Fruit fly (Drosophila melanogaster): ENCODE data around the gene eff.

eff gene

DNA sequence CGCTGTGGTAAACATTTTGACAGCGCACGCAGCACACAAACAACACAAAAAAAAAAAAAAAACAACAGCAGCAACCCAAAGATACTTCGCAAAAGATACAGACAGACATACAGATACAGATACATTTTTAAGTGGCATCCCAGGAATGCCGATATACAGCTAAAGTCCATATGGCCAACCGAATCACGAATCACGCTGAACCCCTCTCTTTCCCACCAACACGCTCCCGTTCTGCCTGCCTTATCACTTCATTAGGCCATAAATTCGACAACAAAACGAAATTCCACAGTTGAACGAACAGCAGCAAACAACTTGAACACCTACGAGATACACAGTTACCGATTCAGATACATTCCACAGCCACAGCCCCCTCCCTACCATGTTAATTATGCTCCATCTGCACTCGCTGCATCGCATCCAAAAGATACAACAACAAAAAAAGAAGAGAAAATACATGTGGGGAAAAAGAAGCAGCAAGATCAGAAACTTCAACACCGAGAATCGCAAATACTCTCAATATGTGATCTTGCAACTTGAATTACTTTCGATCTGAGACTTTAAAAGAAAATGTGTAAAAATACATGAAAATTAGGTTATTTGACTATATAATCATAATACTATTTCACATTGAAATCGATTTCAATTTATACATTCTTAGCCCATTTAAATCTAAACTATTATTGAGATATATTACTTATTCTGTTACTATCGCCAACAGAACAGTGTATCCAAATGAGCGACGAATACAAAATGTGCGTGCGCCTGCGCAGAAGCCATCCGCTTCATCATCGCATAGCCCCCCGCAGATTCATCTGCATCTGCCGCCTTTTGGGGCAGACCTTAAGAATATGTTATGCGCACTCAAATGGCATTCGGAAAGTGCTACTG lies 24.7 kb downstream of the eff start (continued):
- no peak for TF ChIP-seq CG11504 (tag; optimal IDR thresholded peaks at IDR 0.05)
- TF ChIP-seq CG2712 (tag; optimal IDR thresholded peaks at IDR 0.05) = peak; percentile 44
- no peak for TF ChIP-seq hkb (optimal IDR thresholded peaks at IDR 0.05)
- TF ChIP-seq hkb (GFP tag; IDR thresholded peaks at IDR 0.05) = no peak
- no peak for TF ChIP-seq GATAe (GFP tag; conservative IDR thresholded peaks at IDR 0.05)
- TF ChIP-seq Bgb (GFP tag; IDR thresholded peaks at IDR 0.05; ENCODE audit: partially characterized antibody) = no peak
- peak; percentile 50 for TF ChIP-seq gem (tag; optimal IDR thresholded peaks at IDR 0.05)
- TF ChIP-seq CG11696 (GFP tag; IDR thresholded peaks at IDR 0.05) = no peak
- no peak for TF ChIP-seq Usf (GFP tag; optimal IDR thresholded peaks at IDR 0.05)
- TF ChIP-seq Hey (tag; optimal IDR thresholded peaks at IDR 0.05) = no peak
- peak; percentile 65 for TF ChIP-seq CG18262 (tag; optimal IDR thresholded peaks at IDR 0.05)
- TF ChIP-seq slbo (GFP tag; IDR thresholded peaks at IDR 0.05) = no peak
- no peak for TF ChIP-seq CG34376 (GFP tag; optimal IDR thresholded peaks at IDR 0.05)
- no peak for TF ChIP-seq CG31224 (GFP tag; IDR thresholded peaks at IDR 0.05)
- no peak for TF ChIP-seq gro (GFP tag; optimal IDR thresholded peaks at IDR 0.05)
- TF ChIP-seq pan (optimal IDR thresholded peaks at IDR 0.05) = no peak
- no peak for TF ChIP-seq pan (GFP tag; optimal IDR thresholded peaks at IDR 0.05 in 1 of 2, IDR thresholded peaks at IDR 0.05 in 1 of 2)
- no peak for TF ChIP-seq Hr78 (GFP tag; optimal IDR thresholded peaks at IDR 0.05)
- TF ChIP-seq CG3065 (GFP tag; optimal IDR thresholded peaks at IDR 0.05) = no peak
- no peak for TF ChIP-seq CG1024 (GFP tag; IDR thresholded peaks at IDR 0.05)
- TF ChIP-seq ara (GFP tag; IDR thresholded peaks at IDR 0.05) = no peak
- TF ChIP-seq vvl (GFP tag; IDR thresholded peaks at IDR 0.05) = 0 out of 2 replicates have a peak, but pooled peaks have one; percentile 6
- no peak for TF ChIP-seq ato (GFP tag; IDR thresholded peaks at IDR 0.05; ENCODE audit: partially characterized antibody)
- TF ChIP-seq CG8290 (GFP tag; optimal IDR thresholded peaks at IDR 0.05) = no peak
- TF ChIP-seq CG8290 (tag; optimal IDR thresholded peaks at IDR 0.05) = peak in 1 of 2 experiments; percentile 4
- no peak for TF ChIP-seq Mad (GFP tag; optimal IDR thresholded peaks at IDR 0.05)
- TF ChIP-seq CG5953 (GFP tag; IDR thresholded peaks at IDR 0.05) = no peak
- no peak for TF ChIP-seq C15 (GFP tag; IDR thresholded peaks at IDR 0.05)
- TF ChIP-seq cg (GFP tag; optimal IDR thresholded peaks at IDR 0.05) = peak; percentile 42
- no peak for TF ChIP-seq crc (GFP tag; optimal IDR thresholded peaks at IDR 0.05)
- peak in 1 of 2 experiments; percentile 11 for TF ChIP-seq bsh (GFP tag; optimal IDR thresholded peaks at IDR 0.05)
- TF ChIP-seq CG15601 (tag; optimal IDR thresholded peaks at IDR 0.05) = no peak
- no peak for TF ChIP-seq crp (GFP tag; optimal IDR thresholded peaks at IDR 0.05)
- no peak for TF ChIP-seq CG7357 (GFP tag; IDR thresholded peaks at IDR 0.05)
- TF ChIP-seq D19A (tag; optimal IDR thresholded peaks at IDR 0.05) = peak; percentile 98
- peak; percentile 70 for TF ChIP-seq crol (GFP tag; IDR thresholded peaks at IDR 0.05)
- TF ChIP-seq ATbp (GFP tag; optimal IDR thresholded peaks at IDR 0.05) = no peak
- TF ChIP-seq nerfin-2 (GFP tag; IDR thresholded peaks at IDR 0.05; ENCODE audit: partially characterized antibody) = 0 out of 2 replicates have a peak, but pooled peaks have one; percentile 37
- peak; percentile 46 for TF ChIP-seq grn (GFP tag; optimal IDR thresholded peaks at IDR 0.05)
- no peak for TF ChIP-seq tin (GFP tag; optimal IDR thresholded peaks at IDR 0.05)
- no peak for TF ChIP-seq gfzf (GFP tag; optimal IDR thresholded peaks at IDR 0.05)
- 0 out of 3 replicates have a peak, but pooled peaks have one; percentile 50 for TF ChIP-seq sr (GFP tag; IDR thresholded peaks at IDR 0.05)
- TF ChIP-seq unpg (GFP tag; optimal IDR thresholded peaks at IDR 0.05) = peak; percentile 3
- peak; percentile 10; the same call in 1 of the 2 replicates for TF ChIP-seq HLH3B (GFP tag; IDR thresholded peaks at IDR 0.05)
- TF ChIP-seq tna (GFP tag; IDR thresholded peaks at IDR 0.05; ENCODE audit: partially characterized antibody) = no peak
- peak; percentile 100 for TF ChIP-seq sd (tag; optimal IDR thresholded peaks at IDR 0.05)
- no peak for TF ChIP-seq Ssrp (tag; optimal IDR thresholded peaks at IDR 0.05)
- no peak for TF ChIP-seq psq (GFP tag; optimal IDR thresholded peaks at IDR 0.05)
- no peak for TF ChIP-seq Spps (tag; optimal IDR thresholded peaks at IDR 0.05)

Measured in whole organism, embryonic.